Fruit fly (Drosophila melanogaster) whole organism, pupa: ENCODE results near the gene how.

Experiments
- CG10348 ChIP-seq: fragments of 200-800 bp; sonication (Bioruptor generic); IDR thresholded peaks from 2 replicates; pipeline ENCODE4 v1.3.6; 2022; ENCODE audit warnings: missing biosample characterization, missing genetic modification characterization
- CG12605 ChIP-seq: fragments of 200-800 bp; sonication (Bioruptor generic); IDR thresholded peaks from 2 replicates; pipeline ENCODE4 v1.3.6; 2022; ENCODE audit warnings: missing biosample characterization, missing genetic modification characterization
- CG13204 ChIP-seq: fragments of 200-800 bp; sonication (Bioruptor generic); optimal IDR thresholded peaks from 2 replicates; lab custom pipeline; 2018; ENCODE audit warnings: missing biosample characterization, mild to moderate bottlenecking, missing genetic modification characterization, moderate library complexity
- CG14655 ChIP-seq: fragments of 200-800 bp; sonication (Bioruptor generic); optimal IDR thresholded peaks from 3 replicates; lab custom pipeline; 2017; ENCODE audit warnings: mild to moderate bottlenecking, missing biosample characterization, missing genetic modification reagents, missing genetic modification characterization
- CG15710 ChIP-seq: fragments of 200-800 bp; sonication (Bioruptor generic); optimal IDR thresholded peaks from 2 replicates; lab custom pipeline; 2018; ENCODE audit warnings: missing biosample characterization, mild to moderate bottlenecking, missing genetic modification characterization, moderate library complexity
- CG17806 ChIP-seq: fragments of 200-800 bp; sonication (Bioruptor generic); optimal IDR thresholded peaks from 2 replicates; lab custom pipeline; 2018; ENCODE audit warnings: missing biosample characterization, mild to moderate bottlenecking, missing genetic modification characterization, moderate library complexity
- CG32121 ChIP-seq: fragments of 200-800 bp; sonication (Bioruptor generic); IDR thresholded peaks from 2 replicates; pipeline ENCODE4 v1.3.6; 2022; ENCODE audit warnings: missing biosample characterization, missing genetic modification characterization
- CG34367 ChIP-seq: fragments of 200-800 bp; sonication (Bioruptor generic); optimal IDR thresholded peaks from 2 replicates; lab custom pipeline; 2018; ENCODE audit warnings: missing biosample characterization, mild to moderate bottlenecking, missing genetic modification characterization
- CG4496 ChIP-seq: fragments of 200-800 bp; sonication (Bioruptor generic); IDR thresholded peaks from 3 replicates; pipeline ENCODE4 v1.3.6; 2022; ENCODE audit warnings: missing biosample characterization, missing genetic modification characterization
- CG8159 ChIP-seq: fragments of 200-800 bp; sonication (Bioruptor generic); optimal IDR thresholded peaks from 3 replicates; lab custom pipeline; 2018; ENCODE audit warnings: missing biosample characterization, mild to moderate bottlenecking, missing genetic modification characterization, moderate library complexity
- CG8301 ChIP-seq: fragments of 200-800 bp; sonication (Bioruptor generic); optimal IDR thresholded peaks from 2 replicates; lab custom pipeline; 2018; ENCODE audit warnings: missing biosample characterization, mild to moderate bottlenecking, missing genetic modification characterization
- CG9948 ChIP-seq: fragments of 200-800 bp; sonication (Bioruptor generic); optimal IDR thresholded peaks from 2 replicates; lab custom pipeline; 2018; ENCODE audit warnings: missing biosample characterization, mild to moderate bottlenecking, missing genetic modification characterization, moderate library complexity
- D1 ChIP-seq: fragments of 200-800 bp; sonication (Bioruptor generic); optimal IDR thresholded peaks from 2 replicates; lab custom pipeline; 2018; ENCODE audit warnings: missing biosample characterization, mild to moderate bottlenecking, missing genetic modification characterization, moderate library complexity
- EcR ChIP-seq: fragments of 200-800 bp; sonication (Bioruptor generic); optimal IDR thresholded peaks from 3 replicates; lab custom pipeline; 2019; ENCODE audit warnings: missing biosample characterization, missing genetic modification characterization, mild to moderate bottlenecking, moderate library complexity, missing genetic modification reagents
- Ets98B ChIP-seq: fragments of 200-800 bp; sonication (Bioruptor generic); IDR thresholded peaks from 2 replicates; pipeline ENCODE4 v1.3.6; 2022; ENCODE audit warnings: missing biosample characterization, missing genetic modification characterization
- Pif1A ChIP-seq: fragments of 200-800 bp; sonication (Bioruptor generic); optimal IDR thresholded peaks from 3 replicates; lab custom pipeline; 2016; ENCODE audit warnings: missing biosample characterization, missing genetic modification characterization
- Pif1B ChIP-seq: fragments of 200-800 bp; sonication (Bioruptor generic); optimal IDR thresholded peaks from 3 replicates; lab custom pipeline; 2016; ENCODE audit warnings: missing biosample characterization, missing genetic modification characterization
- Snoo ChIP-seq: fragments of 200-800 bp; sonication (Bioruptor generic); optimal IDR thresholded peaks from 3 replicates; lab custom pipeline; 2017; ENCODE audit warnings: missing biosample characterization, mild to moderate bottlenecking, missing genetic modification characterization, inconsistent platforms
- fd96Ca ChIP-seq: fragments of 200-800 bp; sonication (Bioruptor generic); IDR thresholded peaks from 3 replicates; pipeline ENCODE4 v1.3.6; 2022; ENCODE audit warnings: missing biosample characterization, missing genetic modification characterization
- gl ChIP-seq: fragments of 200-800 bp; sonication (Bioruptor generic); optimal IDR thresholded peaks from 2 replicates; lab custom pipeline; 2018; ENCODE audit warnings: missing biosample characterization, mild to moderate bottlenecking, missing genetic modification characterization
- rn ChIP-seq: fragments of 200-800 bp; sonication (Bioruptor generic); IDR thresholded peaks from 2 replicates; pipeline ENCODE4 v1.3.6; 2022; ENCODE audit warnings: missing biosample characterization, missing genetic modification characterization

Gene how

dm6 chr3R:22040400-22040799 is 1.6 kb upstream of the how start:
- TF ChIP-seq CG10348 (GFP tag; lab: Robert Waterston, UW) (no peak), Pif1B (no peak), EcR (GFP tag; lab: Kevin White, UChicago) (no peak), Snoo (tag; lab: Kevin White, UChicago) (no peak), Ets98B (GFP tag; lab: Robert Waterston, UW) (no peak), CG32121 (no peak)

dm6 chr3R:22042283-22042875 is 388 bp downstream of the how start:
- peak; percentile 35 for TF ChIP-seq EcR (GFP tag; lab: Kevin White, UChicago)
- TF ChIP-seq CG13204 (GFP tag; lab: Kevin White, UChicago), result no peak
- TF ChIP-seq CG4496 (GFP tag; lab: Robert Waterston, UW), result no peak
- TF ChIP-seq CG14655, result no peak
- no peak for TF ChIP-seq CG8301 (tag; lab: Kevin White, UChicago)
- TF ChIP-seq CG10348 (GFP tag; lab: Robert Waterston, UW), result no peak

DNA sequence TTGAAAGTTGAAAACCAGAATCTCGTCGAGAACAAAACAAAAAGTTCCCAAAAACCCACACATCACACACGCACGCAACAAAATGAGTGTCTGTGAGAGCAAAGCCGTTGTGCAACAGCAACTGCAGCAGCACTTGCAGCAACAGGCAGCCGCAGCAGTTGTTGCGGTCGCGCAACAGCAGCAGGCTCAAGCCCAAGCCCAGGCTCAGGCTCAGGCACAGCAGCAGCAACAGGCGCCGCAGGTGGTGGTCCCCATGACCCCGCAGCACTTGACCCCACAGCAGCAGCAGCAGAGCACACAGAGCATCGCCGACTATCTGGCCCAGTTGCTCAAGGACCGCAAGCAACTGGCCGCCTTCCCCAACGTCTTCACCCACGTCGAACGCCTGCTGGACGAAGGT is 991 bp downstream of the how start:
- TF ChIP-seq Ets98B (GFP tag; lab: Robert Waterston, UW) (no peak), gl (no peak), CG12605 (GFP tag; lab: Robert Waterston, UW) (0 out of 2 replicates have a peak, but pooled peaks have one; percentile 20)

- TF ChIP-seq CG8301 (tag; lab: Kevin White, UChicago) (no peak), Pif1B (no peak), CG13204 (GFP tag; lab: Kevin White, UChicago) (peak; percentile 7), CG8159 (no peak), rn (GFP tag; lab: Robert Waterston, UW) (no peak), CG14655 (no peak), CG34367 (tag; lab: Kevin White, UChicago) (no peak), D1 (tag; lab: Kevin White, UChicago) (peak; percentile 19), Snoo (tag; lab: Kevin White, UChicago) (no peak), CG15710 (tag; lab: Kevin White, UChicago) (no peak), CG4496 (GFP tag; lab: Robert Waterston, UW) (no peak), CG9948 (no peak), CG12605 (GFP tag; lab: Robert Waterston, UW) (no peak), fd96Ca (GFP tag; lab: Robert Waterston, UW) (0 out of 3 replicates have a peak, but pooled peaks have one; percentile 7), CG32121 (no peak), EcR (GFP tag; lab: Kevin White, UChicago) (peak; percentile 97), CG17806 (tag; lab: Kevin White, UChicago) (no peak), Ets98B (GFP tag; lab: Robert Waterston, UW) (no peak)
Observed at dm6 chr3R:22043748-22044402, 1.9 kb downstream of the how start.

- no peak for TF ChIP-seq rn (GFP tag; lab: Robert Waterston, UW)
- TF ChIP-seq CG8159, result no peak
- TF ChIP-seq CG4496 (GFP tag; lab: Robert Waterston, UW), result no peak
- TF ChIP-seq D1 (tag; lab: Kevin White, UChicago), result no peak
- no peak for TF ChIP-seq CG13204 (GFP tag; lab: Kevin White, UChicago)
- TF ChIP-seq, all 21 proteins: peak for 0
Observed at dm6 chr3R:22044443-22044970, 2.5 kb downstream of the how start.

- TF ChIP-seq rn (GFP tag; lab: Robert Waterston, UW), result no peak
- no peak for TF ChIP-seq gl
- TF ChIP-seq Snoo (tag; lab: Kevin White, UChicago), result peak; percentile 0
- 0 out of 3 replicates have a peak, but pooled peaks have one; percentile 11 for TF ChIP-seq fd96Ca (GFP tag; lab: Robert Waterston, UW)
- no peak for TF ChIP-seq Pif1B
- no peak for TF ChIP-seq CG9948
- no peak for TF ChIP-seq CG32121
- no peak for TF ChIP-seq CG13204 (GFP tag; lab: Kevin White, UChicago)
- TF ChIP-seq Pif1A (GFP tag; lab: Kevin White, UChicago), result no peak
- TF ChIP-seq CG8159, result no peak
- no peak for TF ChIP-seq CG10348 (GFP tag; lab: Robert Waterston, UW)
- no peak for TF ChIP-seq Ets98B (GFP tag; lab: Robert Waterston, UW)
Observed at dm6 chr3R:22046231-22046630, 4.2 kb downstream of the how start.

dm6 chr3R:22046723-22047122 is 4.7 kb downstream of the how start:
- TF ChIP-seq fd96Ca (GFP tag; lab: Robert Waterston, UW), result no peak
- no peak for TF ChIP-seq CG8159
- no peak for TF ChIP-seq CG4496 (GFP tag; lab: Robert Waterston, UW)
- no peak for TF ChIP-seq gl
- TF ChIP-seq Pif1B, result no peak
- TF ChIP-seq CG9948, result no peak
